Worm (Caenorhabditis elegans) whole organism, mixed stage, embryonic: ENCODE data around the gene K07H8.9.

Experiments
- M03D4.4 ChIP-seq: sonication (generic microtip); optimal IDR thresholded peaks from 2 replicates; lab custom pipeline; 2017; ENCODE audit warnings: mild to moderate bottlenecking, missing genetic modification characterization, missing compliant biosample characterization
- lin-13 ChIP-seq: fragments of 150-350 bp; optimal IDR thresholded peaks from 2 replicates; lab custom pipeline; 2014; ENCODE audit warnings: missing biosample characterization, missing genetic modification characterization
- mab-5 ChIP-seq: fragments of 150-350 bp; optimal IDR thresholded peaks from 2 replicates; lab custom pipeline; 2014; ENCODE audit warnings: missing biosample characterization, missing genetic modification characterization
- pha-4 ChIP-seq: fragments of 150-350 bp; optimal IDR thresholded peaks from 2 replicates; lab custom pipeline; 2018; ENCODE audit warnings: missing biosample characterization, missing genetic modification reagents, missing genetic modification characterization
- sptf-1 ChIP-seq: sonication (generic microtip); optimal IDR thresholded peaks from 2 replicates; lab custom pipeline; 2017; ENCODE audit warnings: mild to moderate bottlenecking, missing genetic modification characterization, moderate library complexity, missing compliant biosample characterization
- unc-39 ChIP-seq: fragments of 150-350 bp; optimal IDR thresholded peaks from 2 replicates; lab custom pipeline; 2014; ENCODE audit warnings: missing biosample characterization, missing genetic modification characterization
- ztf-11 ChIP-seq: fragments of 150-350 bp; optimal IDR thresholded peaks from 2 replicates; lab custom pipeline; 2014; ENCODE audit warnings: missing biosample characterization, missing genetic modification characterization

ce11 chrIV:8239584-8239983 lies 46.7 kb downstream of the K07H8.9 start:
- TF ChIP-seq sptf-1: no peak
- TF ChIP-seq pha-4 (tag; lab: Kevin White, UChicago): no peak
- no peak for TF ChIP-seq lin-13 (tag; lab: Kevin White, UChicago)
- no peak for TF ChIP-seq ztf-11 (tag; lab: Kevin White, UChicago)
- no peak for TF ChIP-seq mab-5 (tag; lab: Kevin White, UChicago)
- TF ChIP-seq M03D4.4: no peak
- TF ChIP-seq unc-39 (tag; lab: Kevin White, UChicago): no peak
